Worm (Caenorhabditis elegans) whole organism, L1 larva: ENCODE measurements around the gene attf-2.

Source experiments
- alr-1 ChIP-seq: fragments of 200-800 bp; sonication (Bioruptor generic); optimal IDR thresholded peaks from 2 replicates; lab custom pipeline; 2018; ENCODE audit warnings: borderline replicate concordance, mild to moderate bottlenecking, missing genetic modification characterization, missing compliant biosample characterization
- aly-2 ChIP-seq: fragments of 150-350 bp; optimal IDR thresholded peaks from 2 replicates; lab custom pipeline; 2014; ENCODE audit warnings: missing biosample characterization, missing genetic modification characterization
- ces-1 ChIP-seq: fragments of 150-350 bp; optimal IDR thresholded peaks from 2 replicates; lab custom pipeline; 2014; ENCODE audit warnings: missing biosample characterization, missing genetic modification reagents, missing genetic modification characterization
- elt-2 ChIP-seq: sonication (generic microtip); optimal IDR thresholded peaks from 2 replicates; lab custom pipeline; 2016; ENCODE audit warnings: missing genetic modification characterization, mild to moderate bottlenecking, inconsistent platforms, missing compliant biosample characterization, missing genetic modification reagents
- fkh-10 ChIP-seq: sonication (generic microtip); optimal IDR thresholded peaks from 2 replicates; lab custom pipeline; 2017; ENCODE audit warnings: missing biosample characterization, missing genetic modification reagents, missing genetic modification characterization
- fkh-4 ChIP-seq: sonication (generic microtip); optimal IDR thresholded peaks from 2 replicates; lab custom pipeline; 2016; ENCODE audit warnings: missing compliant biosample characterization, missing genetic modification characterization, borderline replicate concordance
- mef-2 ChIP-seq: fragments of 150-350 bp; optimal IDR thresholded peaks from 2 replicates; lab custom pipeline; 2014; ENCODE audit warnings: missing biosample characterization, missing genetic modification characterization
- mep-1 ChIP-seq: fragments of 150-350 bp; optimal IDR thresholded peaks from 2 replicates; lab custom pipeline; 2014; ENCODE audit warnings: missing biosample characterization, missing genetic modification characterization
- nhr-11 ChIP-seq: fragments of 150-350 bp; optimal IDR thresholded peaks from 2 replicates; lab custom pipeline; 2014; ENCODE audit warnings: missing biosample characterization, missing genetic modification characterization
- snpc-4 ChIP-seq: fragments of 150-350 bp; optimal IDR thresholded peaks from 2 replicates; lab custom pipeline; 2014; ENCODE audit warnings: missing biosample characterization, missing genetic modification characterization
- zag-1 ChIP-seq: fragments of 150-350 bp; optimal IDR thresholded peaks from 2 replicates; lab custom pipeline; 2014; ENCODE audit warnings: missing biosample characterization, missing genetic modification characterization

ce11 chrV:7196498-7196966 lies 595 bp upstream of the attf-2 start, which contains the start of gene F09G2.2:
- TF ChIP-seq elt-2 (tag; lab: Kevin White, UChicago) = peak; percentile 78
- TF ChIP-seq fkh-10 (GFP tag; lab: Kevin White, UChicago) = peak; percentile 44
- TF ChIP-seq snpc-4 (tag; lab: Kevin White, UChicago) = peak; percentile 62
- peak; percentile 46 for TF ChIP-seq aly-2
- peak; percentile 95 for TF ChIP-seq mep-1 (tag; lab: Kevin White, UChicago)
- TF ChIP-seq mef-2 = peak; percentile 62
- TF ChIP-seq fkh-4 (tag; lab: Kevin White, UChicago) = no peak
- TF ChIP-seq zag-1 (tag; lab: Kevin White, UChicago) = no peak
- TF ChIP-seq alr-1 (tag; lab: Kevin White, UChicago) = no peak
- no peak for TF ChIP-seq ces-1 (GFP tag; lab: Kevin White, UChicago)
- peak; percentile 10 for TF ChIP-seq nhr-11 (tag; lab: Kevin White, UChicago)
